Fruit fly (Drosophila melanogaster): ENCODE data around the gene CG14985.

DNA sequence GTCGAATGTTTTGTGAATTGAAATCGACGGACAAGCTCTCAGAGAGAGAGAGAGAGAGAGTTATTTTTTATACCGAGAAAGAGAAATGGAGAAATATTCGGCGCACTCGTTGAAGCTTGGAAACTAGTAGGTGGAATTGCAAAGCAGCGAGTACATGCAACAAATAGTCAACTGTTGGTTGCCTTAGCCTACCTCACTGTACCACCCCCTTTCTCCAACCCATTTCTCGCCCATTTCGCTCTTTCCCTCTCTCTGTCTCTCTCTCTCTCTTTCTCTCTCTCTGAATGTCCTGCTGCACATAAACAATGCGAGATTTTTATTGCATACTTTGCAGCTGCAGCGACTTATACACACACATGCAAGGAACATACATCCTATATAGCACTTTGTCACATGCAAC, 39.3 kb upstream of the CG14985 start:
- TF ChIP-seq insv (optimal IDR thresholded peaks at IDR 0.05) (no peak), Myc (optimal IDR thresholded peaks at IDR 0.05) (no peak), Sin3A (optimal IDR thresholded peaks at IDR 0.05) (no peak), h (optimal IDR thresholded peaks at IDR 0.05) (no peak), ttk (optimal IDR thresholded peaks at IDR 0.05) (no peak), psq (optimal IDR thresholded peaks at IDR 0.05) (no peak)

Data from Kc167 (cell line).